Fruit fly (Drosophila melanogaster) whole organism, prepupa: ENCODE data around the gene glec.

ENCODE experiments used
- Blimp-1 ChIP-seq: fragments of 200-800 bp; sonication (Bioruptor generic); optimal IDR thresholded peaks from 3 replicates; lab custom pipeline; 2017; ENCODE audit warnings: missing biosample characterization, missing genetic modification characterization, mild to moderate bottlenecking, moderate library complexity, missing genetic modification reagents
- CG10631 ChIP-seq: fragments of 200-800 bp; sonication (Bioruptor generic); optimal IDR thresholded peaks from 2 replicates; lab custom pipeline; 2016; ENCODE audit warnings: missing biosample characterization, missing genetic modification characterization
- CG10669 ChIP-seq: fragments of 200-800 bp; sonication (Bioruptor generic); optimal IDR thresholded peaks from 3 replicates; lab custom pipeline; 2018; ENCODE audit warnings: missing biosample characterization, mild to moderate bottlenecking, missing genetic modification characterization, moderate library complexity
- CG11294 ChIP-seq: fragments of 200-800 bp; sonication (Bioruptor generic); IDR thresholded peaks from 2 replicates; pipeline ENCODE4 v1.3.6; 2022; ENCODE audit warnings: missing biosample characterization, missing genetic modification characterization
- CG11762 ChIP-seq: fragments of 200-800 bp; sonication (Bioruptor generic); optimal IDR thresholded peaks from 3 replicates; lab custom pipeline; 2016; ENCODE audit warnings: missing biosample characterization, missing genetic modification characterization; ENCODE audit not compliant: insufficient read depth
- CG15336 ChIP-seq: fragments of 200-800 bp; sonication (Bioruptor generic); IDR thresholded peaks from 2 replicates; pipeline ENCODE4 v1.3.6; 2022; ENCODE audit warnings: missing biosample characterization, missing genetic modification characterization
- CG1621 ChIP-seq: fragments of 200-800 bp; sonication (Bioruptor generic); optimal IDR thresholded peaks from 3 replicates; lab custom pipeline; 2018; ENCODE audit warnings: missing biosample characterization, mild to moderate bottlenecking, missing genetic modification characterization
- CG16779 ChIP-seq: fragments of 200-800 bp; sonication (Bioruptor generic); optimal IDR thresholded peaks from 3 replicates; lab custom pipeline; 2017; ENCODE audit warnings: missing biosample characterization, mild to moderate bottlenecking, missing genetic modification characterization
- CG31627 ChIP-seq: fragments of 200-800 bp; sonication (Bioruptor generic); optimal IDR thresholded peaks from 3 replicates; lab custom pipeline; 2016; ENCODE audit warnings: missing biosample characterization, missing genetic modification characterization
- CG3919 ChIP-seq: fragments of 200-800 bp; sonication (Bioruptor generic); optimal IDR thresholded peaks from 3 replicates; lab custom pipeline; 2016; ENCODE audit warnings: missing biosample characterization, missing genetic modification characterization
- CG4318 ChIP-seq: fragments of 200-800 bp; sonication (Bioruptor generic); optimal IDR thresholded peaks from 3 replicates; lab custom pipeline; 2017; ENCODE audit warnings: missing biosample characterization, mild to moderate bottlenecking, missing genetic modification characterization
- CG6163 ChIP-seq: fragments of 200-800 bp; sonication (Bioruptor generic); IDR thresholded peaks from 3 replicates; pipeline ENCODE4 v1.3.6; 2022; ENCODE audit warnings: missing biosample characterization, missing genetic modification characterization
- CG6276 ChIP-seq: fragments of 200-800 bp; sonication (Bioruptor generic); optimal IDR thresholded peaks from 2 replicates; lab custom pipeline; 2017; ENCODE audit warnings: missing biosample characterization, mild to moderate bottlenecking, missing genetic modification characterization
- CG6792 ChIP-seq: fragments of 200-800 bp; sonication (Bioruptor generic); optimal IDR thresholded peaks from 3 replicates; lab custom pipeline; 2016; ENCODE audit warnings: missing biosample characterization, missing genetic modification characterization
- CG6808 ChIP-seq: fragments of 200-800 bp; sonication (Bioruptor generic); optimal IDR thresholded peaks from 3 replicates; lab custom pipeline; 2017; ENCODE audit warnings: missing biosample characterization, missing genetic modification characterization, mild to moderate bottlenecking, moderate library complexity, missing genetic modification reagents
- CG6854 ChIP-seq: fragments of 200-800 bp; sonication (Bioruptor generic); optimal IDR thresholded peaks from 2 replicates; lab custom pipeline; 2017; ENCODE audit warnings: missing biosample characterization, mild to moderate bottlenecking, missing genetic modification characterization
- CG8319 ChIP-seq: fragments of 200-800 bp; sonication (Bioruptor generic); optimal IDR thresholded peaks from 3 replicates; lab custom pipeline; 2016; ENCODE audit warnings: missing biosample characterization, missing genetic modification characterization
- CG9139 ChIP-seq: fragments of 200-800 bp; sonication (Bioruptor generic); optimal IDR thresholded peaks from 3 replicates; lab custom pipeline; 2017; ENCODE audit warnings: missing biosample characterization, mild to moderate bottlenecking, missing genetic modification characterization
- Eip75B ChIP-seq: fragments of 200-800 bp; sonication (Bioruptor generic); optimal IDR thresholded peaks from 3 replicates; lab custom pipeline; 2016; ENCODE audit warnings: missing biosample characterization, missing genetic modification characterization
- Eip78C ChIP-seq: fragments of 200-800 bp; sonication (Bioruptor generic); peaks from one replicate; lab custom pipeline; 2016; ENCODE audit warnings: missing biosample characterization, missing genetic modification characterization
- Gug ChIP-seq: fragments of 200-800 bp; sonication (Bioruptor generic); IDR thresholded peaks from 2 replicates; pipeline ENCODE4 v1.3.6; 2022; ENCODE audit warnings: missing biosample characterization, missing genetic modification characterization
- Hr38 ChIP-seq: sonication (Bioruptor generic); optimal IDR thresholded peaks from 2 replicates; lab custom pipeline; 2016; ENCODE audit warnings: missing biosample characterization, missing genetic modification characterization
- Hr39 ChIP-seq: fragments of 200-800 bp; sonication (Bioruptor generic); optimal IDR thresholded peaks from 2 replicates; lab custom pipeline; 2016; ENCODE audit warnings: missing biosample characterization, missing genetic modification characterization
- Hr4 ChIP-seq: fragments of 200-800 bp; sonication (Bioruptor generic); optimal IDR thresholded peaks from 3 replicates; lab custom pipeline; 2016; ENCODE audit warnings: missing biosample characterization, missing genetic modification characterization
- Lpt ChIP-seq: fragments of 200-800 bp; sonication (Bioruptor generic); optimal IDR thresholded peaks from 3 replicates; lab custom pipeline; 2016; ENCODE audit warnings: missing biosample characterization, missing genetic modification characterization
- Met ChIP-seq: fragments of 200-800 bp; sonication (Bioruptor generic); optimal IDR thresholded peaks from 3 replicates; lab custom pipeline; 2016; ENCODE audit warnings: missing biosample characterization, missing genetic modification characterization
- Smox ChIP-seq: fragments of 200-800 bp; sonication (Bioruptor generic); optimal IDR thresholded peaks from 3 replicates; lab custom pipeline; 2016; ENCODE audit warnings: missing biosample characterization, missing genetic modification characterization
- Sox102F ChIP-seq: fragments of 200-800 bp; sonication (Bioruptor generic); optimal IDR thresholded peaks from 2 replicates; lab custom pipeline; 2016; ENCODE audit warnings: missing biosample characterization, mild to moderate bottlenecking, missing genetic modification characterization
- Sox14 ChIP-seq: fragments of 200-800 bp; sonication (Bioruptor generic); optimal IDR thresholded peaks from 3 replicates; lab custom pipeline; 2016; ENCODE audit warnings: missing biosample characterization, missing genetic modification characterization
- Sox15 ChIP-seq: fragments of 200-800 bp; sonication (Bioruptor generic); optimal IDR thresholded peaks from 3 replicates; lab custom pipeline; 2016; ENCODE audit warnings: missing biosample characterization, missing genetic modification characterization
- achi ChIP-seq: fragments of 200-800 bp; sonication (Bioruptor generic); optimal IDR thresholded peaks from 3 replicates; lab custom pipeline; 2016; ENCODE audit warnings: missing biosample characterization, missing genetic modification characterization
- acj6 ChIP-seq: fragments of 200-800 bp; sonication (Bioruptor generic); optimal IDR thresholded peaks from 3 replicates; lab custom pipeline; 2016; ENCODE audit warnings: missing biosample characterization, missing genetic modification characterization
- cyc ChIP-seq: fragments of 200-800 bp; sonication (Bioruptor generic); optimal IDR thresholded peaks from 3 replicates; lab custom pipeline; 2016; ENCODE audit warnings: missing biosample characterization, missing genetic modification characterization
- dac ChIP-seq: fragments of 200-800 bp; sonication (Bioruptor generic); optimal IDR thresholded peaks from 2 replicates; lab custom pipeline; 2017; ENCODE audit warnings: missing biosample characterization, mild to moderate bottlenecking, missing genetic modification characterization
- esn ChIP-seq: fragments of 200-800 bp; sonication (Bioruptor generic); optimal IDR thresholded peaks from 2 replicates; lab custom pipeline; 2016; ENCODE audit warnings: missing biosample characterization, mild to moderate bottlenecking, missing genetic modification characterization, moderate library complexity
- fd59A ChIP-seq: fragments of 200-800 bp; sonication (Bioruptor generic); optimal IDR thresholded peaks from 2 replicates; lab custom pipeline; 2017; ENCODE audit warnings: missing biosample characterization, mild to moderate bottlenecking, missing genetic modification characterization, missing genetic modification reagents
- fd85E ChIP-seq: fragments of 200-800 bp; sonication (Bioruptor generic); optimal IDR thresholded peaks from 3 replicates; lab custom pipeline; 2016; ENCODE audit warnings: missing biosample characterization, missing genetic modification characterization
- lz ChIP-seq: fragments of 200-800 bp; sonication (Bioruptor generic); optimal IDR thresholded peaks from 3 replicates; lab custom pipeline; 2016; ENCODE audit warnings: missing biosample characterization, missing genetic modification characterization
- pdm3 ChIP-seq: fragments of 200-800 bp; sonication (Bioruptor generic); optimal IDR thresholded peaks from 3 replicates; lab custom pipeline; 2016; ENCODE audit warnings: missing biosample characterization, missing genetic modification characterization
- salr ChIP-seq, 2 experiments: fragments of 200-800 bp; sonication (Bioruptor generic); optimal IDR thresholded peaks; 3 replicates each; lab custom pipeline; 2016 to 2018; ENCODE audit warnings: missing biosample characterization in 2 of 2, missing genetic modification characterization in 2 of 2, mild to moderate bottlenecking in 1 of 2
- spab ChIP-seq: fragments of 200-800 bp; sonication (Bioruptor generic); optimal IDR thresholded peaks from 2 replicates; lab custom pipeline; 2017; ENCODE audit warnings: missing biosample characterization, mild to moderate bottlenecking, missing genetic modification characterization, missing genetic modification reagents
- ss ChIP-seq, 2 experiments: fragments of 200-800 bp; sonication (Bioruptor generic); optimal IDR thresholded peaks; 2 replicates in 1 of 2; 3 replicates in 1 of 2; lab custom pipeline; 2017 to 2018; ENCODE audit warnings: mild to moderate bottlenecking in 2 of 2, missing biosample characterization in 2 of 2, missing genetic modification characterization in 2 of 2, moderate library complexity in 1 of 2
- svp ChIP-seq: fragments of 200-800 bp; sonication (Bioruptor generic); peaks from one replicate; lab custom pipeline; 2016; ENCODE audit warnings: missing biosample characterization, missing genetic modification characterization
- topi ChIP-seq: fragments of 200-800 bp; sonication (Bioruptor generic); optimal IDR thresholded peaks from 3 replicates; lab custom pipeline; 2016; ENCODE audit warnings: missing biosample characterization, missing genetic modification characterization

The glec gene

DNA sequence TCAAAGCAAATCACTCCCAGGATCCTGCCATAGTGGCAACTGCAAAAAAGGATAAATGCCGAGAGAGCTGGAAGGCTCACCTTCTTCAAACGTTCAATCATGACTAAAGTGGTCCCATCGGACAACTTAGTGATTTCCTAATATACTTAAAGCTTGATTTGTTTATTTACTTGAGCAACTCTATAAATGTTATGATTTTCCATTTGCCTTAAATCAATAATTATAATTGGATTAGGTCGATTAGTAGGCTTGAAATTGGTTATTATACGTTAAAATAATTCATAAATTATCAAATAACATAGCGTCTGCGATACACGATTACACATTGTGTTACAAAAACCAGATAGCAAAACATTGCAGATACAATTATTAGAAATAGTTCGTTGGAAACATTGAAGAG, 10.9 kb downstream of the glec start, which contains the start of gene Gr93c:
Gene Gr93c (minus strand): TSS at position 101 of the 400 bp plus-strand sequence.
- TF ChIP-seq Lpt (GFP tag; lab: Kevin White, UChicago) (no peak), CG6854 (GFP tag; lab: Kevin White, UChicago) (no peak), ss (GFP tag; optimal IDR thresholded peaks at IDR 0.05; lab: Kevin White, UChicago) (no peak), fd85E (GFP tag; lab: Kevin White, UChicago) (no peak), CG4318 (GFP tag; lab: Kevin White, UChicago) (no peak), Hr4 (GFP tag; lab: Kevin White, UChicago) (no peak), salr (GFP tag; optimal IDR thresholded peaks at IDR 0.05; lab: Kevin White, UChicago) (no peak), Blimp-1 (GFP tag; lab: Kevin White, UChicago) (no peak), Sox15 (no peak), CG6163 (no peak), Hr39 (no peak), Hr38 (GFP tag; lab: Kevin White, UChicago) (no peak)
- TF ChIP-seq, all 60 proteins: peak for 0

dm6 chr3R:21843665-21844064, 12.4 kb downstream of the glec start, which contains the start of gene Gr93b:
Gr93b (minus strand) TSS chr3R:21843765.
- TF ChIP-seq Eip78C (no peak), acj6 (GFP tag; lab: Kevin White, UChicago) (no peak), CG11294 (GFP tag; lab: Robert Waterston, UW) (no peak), spab (GFP tag; lab: Kevin White, UChicago) (no peak), CG16779 (tag; lab: Kevin White, UChicago) (no peak), CG10631 (no peak)

dm6 chr3R:21841474-21842376, 14.3 kb downstream of the glec start:
- TF ChIP-seq Blimp-1 (GFP tag; lab: Kevin White, UChicago) (no peak), Gug (GFP tag; lab: Robert Waterston, UW) (no peak), Smox (GFP tag; lab: Kevin White, UChicago) (peak; percentile 13), topi (peak; percentile 32), CG8319 (no peak), Sox14 (GFP tag; lab: Kevin White, UChicago) (peak; percentile 1), lz (GFP tag; lab: Kevin White, UChicago) (peak; percentile 6), Hr39 (peak; percentile 19), ss (GFP tag; optimal IDR thresholded peaks at IDR 0.05; lab: Kevin White, UChicago) (peak; percentile 28), fd85E (GFP tag; lab: Kevin White, UChicago) (no peak), CG6276 (no peak), Eip78C (peak; percentile 70), CG9139 (peak; percentile 3), pdm3 (no peak), CG11762 (peak; percentile 4), Met (peak; percentile 32), CG10669 (GFP tag; lab: Kevin White, UChicago) (peak; percentile 42), CG6792 (GFP tag; lab: Kevin White, UChicago) (peak; percentile 30), CG6808 (GFP tag; lab: Kevin White, UChicago) (peak; percentile 44), Sox15 (no peak), achi (peak; percentile 1), svp (peak; percentile 71), CG10631 (peak; percentile 10), cyc (peak; percentile 33), CG4318 (GFP tag; lab: Kevin White, UChicago) (no peak), CG6163 (peak; percentile 17; the same call in 1 of the 3 replicates), Eip75B (GFP tag; lab: Kevin White, UChicago) (peak; percentile 32), CG1621 (no peak), CG3919 (peak; percentile 14), spab (GFP tag; lab: Kevin White, UChicago) (peak; percentile 0), fd59A (GFP tag; lab: Kevin White, UChicago) (no peak), dac (no peak), CG15336 (GFP tag; lab: Robert Waterston, UW) (no peak), Sox102F (GFP tag; lab: Kevin White, UChicago) (no peak), esn (peak; percentile 44), CG31627 (GFP tag; lab: Kevin White, UChicago) (peak; percentile 31)
